Fruit fly (Drosophila melanogaster): ENCODE results near the gene Srrm1.
A peak's percentile ranks its signal among the peaks of the same experiment; 100 is the strongest.

Srrm1 gene

dm6 chr3L:13021727-13022126 is 14.9 kb upstream of the Srrm1 start (continued):
- peak in 1 of 2 experiments; percentile 19 for TF ChIP-seq crp (GFP tag; optimal IDR thresholded peaks at IDR 0.05)
- no peak for TF ChIP-seq CG4404 (GFP tag; IDR thresholded peaks at IDR 0.05)
- TF ChIP-seq PHDP (tag; optimal IDR thresholded peaks at IDR 0.05): peak; percentile 7
- TF ChIP-seq Hsf (GFP tag; optimal IDR thresholded peaks at IDR 0.05): peak; percentile 24
- TF ChIP-seq eve (GFP tag; optimal IDR thresholded peaks at IDR 0.05): peak in 1 of 2 experiments; percentile 89
- TF ChIP-seq CG13424 (tag; optimal IDR thresholded peaks at IDR 0.05): peak; percentile 11
- no peak for TF ChIP-seq Poxn (GFP tag; IDR thresholded peaks at IDR 0.05)
- peak; percentile 47; the same call in 1 of the 2 replicates for TF ChIP-seq Drgx (GFP tag; IDR thresholded peaks at IDR 0.05)
- TF ChIP-seq Hmr (GFP tag; optimal IDR thresholded peaks at IDR 0.05): peak; percentile 37
- no peak for TF ChIP-seq chif (GFP tag; optimal IDR thresholded peaks at IDR 0.05)
- TF ChIP-seq CG32532 (GFP tag; IDR thresholded peaks at IDR 0.05): peak; percentile 47; the same call in 1 of the 2 replicates
- TF ChIP-seq gcm2 (GFP tag; optimal IDR thresholded peaks at IDR 0.05): peak; percentile 37
- peak; percentile 40; the same call in 1 of the 2 replicates for TF ChIP-seq slbo (GFP tag; IDR thresholded peaks at IDR 0.05)
- peak; percentile 37 for TF ChIP-seq CG7839 (tag; optimal IDR thresholded peaks at IDR 0.05)
- peak; percentile 42 for TF ChIP-seq CG34376 (GFP tag; optimal IDR thresholded peaks at IDR 0.05)
- peak; percentile 28 for TF ChIP-seq caup (GFP tag; optimal IDR thresholded peaks at IDR 0.05; ENCODE audit: severe bottlenecking)
- TF ChIP-seq seq (GFP tag; IDR thresholded peaks at IDR 0.05): peak; percentile 20; the same call in 1 of the 2 replicates
- no peak for TF ChIP-seq CG12299 (tag; optimal IDR thresholded peaks at IDR 0.05)
- peak; percentile 46 for TF ChIP-seq dmrt99B (tag; optimal IDR thresholded peaks at IDR 0.05)
- no peak for TF ChIP-seq toy (GFP tag; IDR thresholded peaks at IDR 0.05)
- peak; percentile 20 for TF ChIP-seq CG30403 (GFP tag; optimal IDR thresholded peaks at IDR 0.05)
- TF ChIP-seq CG15073 (GFP tag; optimal IDR thresholded peaks at IDR 0.05): peak; percentile 97
- no peak for TF ChIP-seq bigmax (GFP tag; optimal IDR thresholded peaks at IDR 0.05)
- no peak for TF ChIP-seq wdn (GFP tag; IDR thresholded peaks at IDR 0.05)
- TF ChIP-seq CG10979 (tag; optimal IDR thresholded peaks at IDR 0.05): peak; percentile 51
- peak; percentile 45 for TF ChIP-seq lbe (GFP tag; optimal IDR thresholded peaks at IDR 0.05)
- peak; percentile 7 for TF ChIP-seq CG18262 (tag; optimal IDR thresholded peaks at IDR 0.05)
- peak; percentile 56; the same call in 1 of the 3 replicates for TF ChIP-seq CG34422 (GFP tag; IDR thresholded peaks at IDR 0.05)
- TF ChIP-seq Sox102F (GFP tag; optimal IDR thresholded peaks at IDR 0.05): peak; percentile 41
- peak; percentile 28; the same call in 1 of the 3 replicates for TF ChIP-seq Aef1 (GFP tag; IDR thresholded peaks at IDR 0.05)
- TF ChIP-seq Bgb (GFP tag; IDR thresholded peaks at IDR 0.05; ENCODE audit: partially characterized antibody): no peak
- TF ChIP-seq CG4820 (GFP tag; optimal IDR thresholded peaks at IDR 0.05): no peak
- TF ChIP-seq CG11247 (GFP tag; IDR thresholded peaks at IDR 0.05): 0 out of 2 replicates have a peak, but pooled peaks have one; percentile 33
- TF ChIP-seq CG16779 (GFP tag; IDR thresholded peaks at IDR 0.05): no peak
- peak; percentile 25 for TF ChIP-seq lilli (GFP tag; optimal IDR thresholded peaks at IDR 0.05)
- TF ChIP-seq E2f1 (GFP tag; IDR thresholded peaks at IDR 0.05): peak; percentile 35; the same call in 1 of the 2 replicates
- no peak for TF ChIP-seq sqz (GFP tag; optimal IDR thresholded peaks at IDR 0.05)
- peak; percentile 18 for TF ChIP-seq Myb (GFP tag; optimal IDR thresholded peaks at IDR 0.05)
- peak; percentile 43 for TF ChIP-seq CG17385 (GFP tag; optimal IDR thresholded peaks at IDR 0.05)
- TF ChIP-seq p53 (GFP tag; optimal IDR thresholded peaks at IDR 0.05): no peak
- peak; percentile 2 for TF ChIP-seq CG12219 (GFP tag; optimal IDR thresholded peaks at IDR 0.05)
- peak; percentile 61; the same call in 1 of the 3 replicates for TF ChIP-seq CG11695 (GFP tag; IDR thresholded peaks at IDR 0.05)
- TF ChIP-seq Med (GFP tag): peak; percentile 81
- peak; percentile 61 for TF ChIP-seq CG2678 (tag; optimal IDR thresholded peaks at IDR 0.05)
- TF ChIP-seq Fer3 (tag; optimal IDR thresholded peaks at IDR 0.05): peak; percentile 19
- peak; percentile 40; the same call in 1 of the 2 replicates for TF ChIP-seq Rfx (GFP tag; IDR thresholded peaks at IDR 0.05)
- TF ChIP-seq mirr (GFP tag; optimal IDR thresholded peaks at IDR 0.05): peak; percentile 14
- 0 out of 2 replicates have a peak, but pooled peaks have one; percentile 8 for TF ChIP-seq Atf6 (GFP tag; IDR thresholded peaks at IDR 0.05)
- TF ChIP-seq h (optimal IDR thresholded peaks at IDR 0.05): no peak
- TF ChIP-seq en (GFP tag; optimal IDR thresholded peaks at IDR 0.05): peak; percentile 26
- no peak for TF ChIP-seq Dll (GFP tag; IDR thresholded peaks at IDR 0.05; ENCODE audit: partially characterized antibody)
